Fruit fly (Drosophila melanogaster) whole organism, embryonic: Measurements from ENCODE around the gene Obp28a.

ENCODE experiments used
- B-H2 ChIP-seq: fragments of 200-800 bp; sonication (Bioruptor generic); optimal IDR thresholded peaks from 2 replicates; lab custom pipeline; 2018; ENCODE audit warnings: missing biosample characterization, mild to moderate bottlenecking, missing genetic modification characterization
- Bteb2 ChIP-seq: fragments of 200-800 bp; sonication (Bioruptor generic); optimal IDR thresholded peaks from 2 replicates; lab custom pipeline; 2016; ENCODE audit warnings: missing biosample characterization, missing genetic modification characterization
- CG12219 ChIP-seq: fragments of 200-800 bp; sonication (Bioruptor generic); optimal IDR thresholded peaks from 3 replicates; lab custom pipeline; 2018; ENCODE audit warnings: missing biosample characterization, mild to moderate bottlenecking, missing genetic modification characterization
- CG12744 ChIP-seq: fragments of 200-800 bp; sonication (Bioruptor generic); optimal IDR thresholded peaks from 2 replicates; lab custom pipeline; 2016; ENCODE audit warnings: missing biosample characterization, missing genetic modification characterization
- CG13287 ChIP-seq: fragments of 200-800 bp; sonication (Bioruptor generic); IDR thresholded peaks from 2 replicates; pipeline ENCODE4 v1.3.6; 2022; ENCODE audit warnings: missing biosample characterization, missing genetic modification characterization; ENCODE audit not compliant: partially characterized antibody
- CG13424 ChIP-seq: fragments of 200-800 bp; sonication (Bioruptor generic); optimal IDR thresholded peaks from 2 replicates; lab custom pipeline; 2019; ENCODE audit warnings: missing biosample characterization, mild to moderate bottlenecking, missing genetic modification characterization, moderate library complexity
- CG15601 ChIP-seq: fragments of 200-800 bp; sonication (Bioruptor generic); optimal IDR thresholded peaks from 3 replicates; lab custom pipeline; 2019; ENCODE audit warnings: missing biosample characterization, mild to moderate bottlenecking, missing genetic modification characterization, moderate library complexity
- CG15696 ChIP-seq: fragments of 200-800 bp; sonication (Bioruptor generic); optimal IDR thresholded peaks from 2 replicates; lab custom pipeline; 2019; ENCODE audit warnings: missing biosample characterization, mild to moderate bottlenecking, missing genetic modification characterization, moderate library complexity
- CG2199 ChIP-seq: fragments of 200-800 bp; sonication (Bioruptor generic); IDR thresholded peaks from 3 replicates; pipeline ENCODE4 v1.3.6; 2022; ENCODE audit warnings: missing biosample characterization, missing genetic modification characterization
- CG3407 ChIP-seq: fragments of 200-800 bp; sonication (Bioruptor generic); optimal IDR thresholded peaks from 2 replicates; lab custom pipeline; 2018; ENCODE audit warnings: missing biosample characterization, mild to moderate bottlenecking, missing genetic modification characterization
- CG6654 ChIP-seq: fragments of 200-800 bp; sonication (Bioruptor generic); optimal IDR thresholded peaks from 2 replicates; lab custom pipeline; 2017; ENCODE audit warnings: missing biosample characterization, mild to moderate bottlenecking, missing genetic modification characterization
- CG6813 ChIP-seq: fragments of 200-800 bp; sonication (Bioruptor generic); optimal IDR thresholded peaks from 2 replicates; lab custom pipeline; 2017; ENCODE audit warnings: missing biosample characterization, missing genetic modification characterization, mild to moderate bottlenecking, moderate library complexity, missing genetic modification reagents
- CG7786 ChIP-seq: fragments of 200-800 bp; sonication (Bioruptor generic); optimal IDR thresholded peaks from 2 replicates; lab custom pipeline; 2016; ENCODE audit warnings: missing biosample characterization, missing genetic modification characterization
- CG7839 ChIP-seq: fragments of 200-800 bp; sonication (Bioruptor generic); optimal IDR thresholded peaks from 3 replicates; lab custom pipeline; 2018; ENCODE audit warnings: missing biosample characterization, mild to moderate bottlenecking, missing genetic modification characterization, moderate library complexity
- CG8290 ChIP-seq, 3 experiments: fragments of 200-800 bp; sonication (Bioruptor generic); optimal IDR thresholded peaks; 2 replicates each; lab custom pipeline; 2016 to 2019; ENCODE audit warnings: missing biosample characterization in 3 of 3, missing genetic modification characterization in 3 of 3, mild to moderate bottlenecking in 2 of 3, moderate library complexity in 1 of 3
- CG9215 ChIP-seq: fragments of 200-800 bp; sonication (Bioruptor generic); IDR thresholded peaks from 2 replicates; pipeline ENCODE4 v1.3.6; 2022; ENCODE audit warnings: missing biosample characterization, missing genetic modification characterization
- CG9876 ChIP-seq: fragments of 200-800 bp; sonication (Bioruptor generic); optimal IDR thresholded peaks from 2 replicates; lab custom pipeline; 2016; ENCODE audit warnings: missing biosample characterization, missing genetic modification characterization
- CkIIα-i1 ChIP-seq: fragments of 200-800 bp; sonication (Bioruptor generic); IDR thresholded peaks from 2 replicates; pipeline ENCODE4 v1.3.6; 2022; ENCODE audit warnings: missing biosample characterization, missing genetic modification characterization
- E2f2 ChIP-seq: fragments of 200-800 bp; sonication (Bioruptor generic); IDR thresholded peaks from 2 replicates; pipeline ENCODE4 v1.3.6; 2022; ENCODE audit warnings: missing biosample characterization, missing genetic modification characterization
- Ets97D ChIP-seq: fragments of 200-800 bp; sonication (Bioruptor generic); optimal IDR thresholded peaks from 3 replicates; lab custom pipeline; 2016; ENCODE audit warnings: missing biosample characterization, missing genetic modification characterization
- Gug ChIP-seq: fragments of 200-800 bp; sonication (Bioruptor generic); IDR thresholded peaks from 4 replicates; pipeline ENCODE4 v1.3.6; 2022; ENCODE audit warnings: missing biosample characterization, missing genetic modification characterization
- HLH3B ChIP-seq: fragments of 200-800 bp; sonication (Bioruptor generic); IDR thresholded peaks from 2 replicates; pipeline ENCODE4 v1.3.6; 2022; ENCODE audit warnings: missing biosample characterization, missing genetic modification characterization
- HmgZ ChIP-seq: fragments of 200-800 bp; sonication (Bioruptor generic); optimal IDR thresholded peaks from 2 replicates; lab custom pipeline; 2018; ENCODE audit warnings: missing biosample characterization, mild to moderate bottlenecking, missing genetic modification characterization
- Max ChIP-seq: fragments of 200-800 bp; sonication (Bioruptor generic); optimal IDR thresholded peaks from 2 replicates; lab custom pipeline; 2016; ENCODE audit warnings: missing biosample characterization, mild to moderate bottlenecking, missing genetic modification characterization
- Neu2 ChIP-seq: fragments of 200-800 bp; sonication (Bioruptor generic); optimal IDR thresholded peaks from 3 replicates; lab custom pipeline; 2016; ENCODE audit warnings: missing biosample characterization, missing genetic modification characterization, borderline replicate concordance
- Poxn ChIP-seq: fragments of 200-800 bp; sonication (Bioruptor generic); IDR thresholded peaks from 2 replicates; pipeline ENCODE4 v1.3.6; 2022; ENCODE audit warnings: missing biosample characterization, missing genetic modification characterization
- Side ChIP-seq: fragments of 200-800 bp; sonication (Bioruptor generic); optimal IDR thresholded peaks from 2 replicates; lab custom pipeline; 2016; ENCODE audit warnings: missing biosample characterization, missing genetic modification characterization
- Xbp1 ChIP-seq: fragments of 200-800 bp; sonication (Bioruptor generic); optimal IDR thresholded peaks from 3 replicates; lab custom pipeline; 2016; ENCODE audit warnings: missing biosample characterization, mild to moderate bottlenecking, missing genetic modification characterization
- ac ChIP-seq: fragments of 200-800 bp; sonication (Bioruptor generic); optimal IDR thresholded peaks from 3 replicates; lab custom pipeline; 2017; ENCODE audit warnings: missing biosample characterization, mild to moderate bottlenecking, missing genetic modification characterization
- ase ChIP-seq: fragments of 200-800 bp; sonication (Bioruptor generic); IDR thresholded peaks from 3 replicates; pipeline ENCODE4 v1.3.6; 2022; ENCODE audit warnings: missing biosample characterization, missing genetic modification characterization
- br ChIP-seq: fragments of >200 bp; optimal IDR thresholded peaks from 2 replicates; lab custom pipeline; 2017
- cato ChIP-seq: fragments of 200-800 bp; sonication (Bioruptor generic); optimal IDR thresholded peaks from 2 replicates; lab custom pipeline; 2016; ENCODE audit warnings: missing biosample characterization, missing genetic modification characterization, borderline replicate concordance
- caup ChIP-seq: fragments of 200-800 bp; sonication (Bioruptor generic); optimal IDR thresholded peaks from 3 replicates; lab custom pipeline; 2017; ENCODE audit warnings: missing biosample characterization, mild to moderate bottlenecking, missing genetic modification characterization, moderate library complexity; ENCODE audit not compliant: severe bottlenecking
- dpn ChIP-seq, 2 experiments: fragments of 200-800 bp; sonication (Bioruptor generic); optimal IDR thresholded peaks; 3 replicates each; lab custom pipeline; 2016; ENCODE audit warnings: missing biosample characterization in 2 of 2, missing genetic modification characterization in 2 of 2
- emc ChIP-seq: fragments of 200-800 bp; sonication (Bioruptor generic); optimal IDR thresholded peaks from 2 replicates; lab custom pipeline; 2016; ENCODE audit warnings: missing biosample characterization, missing genetic modification characterization
- ewg ChIP-seq: fragments of 200-800 bp; sonication (Bioruptor generic); optimal IDR thresholded peaks from 3 replicates; lab custom pipeline; 2017; ENCODE audit warnings: mild to moderate bottlenecking, missing biosample characterization, missing genetic modification reagents, missing genetic modification characterization
- eyg ChIP-seq: fragments of 200-800 bp; sonication (Bioruptor generic); optimal IDR thresholded peaks from 3 replicates; lab custom pipeline; 2016; ENCODE audit warnings: missing biosample characterization, missing genetic modification characterization
- fd64A ChIP-seq: fragments of 200-800 bp; sonication (Bioruptor generic); optimal IDR thresholded peaks from 3 replicates; lab custom pipeline; 2018; ENCODE audit warnings: missing biosample characterization, mild to moderate bottlenecking, missing genetic modification characterization
- fru ChIP-seq: fragments of >200 bp; optimal IDR thresholded peaks from 2 replicates; lab custom pipeline; 2017
- lmd ChIP-seq: fragments of 200-800 bp; sonication (Bioruptor generic); IDR thresholded peaks from 2 replicates; pipeline ENCODE4 v1.3.6; 2022; ENCODE audit warnings: missing biosample characterization, missing genetic modification characterization
- lola ChIP-seq, 3 experiments: fragments of >200 bp in 2 of 3; fragments of 200-800 bp in 1 of 3; sonication (Bioruptor generic) in 1 of 3; optimal IDR thresholded peaks; 2 replicates each; lab custom pipeline; 2017 to 2019; ENCODE audit warnings: missing biosample characterization in 3 of 3, missing genetic modification characterization in 3 of 3, mild to moderate bottlenecking in 1 of 3, moderate library complexity in 1 of 3
- mld ChIP-seq: fragments of 200-800 bp; sonication (Bioruptor generic); IDR thresholded peaks from 3 replicates; pipeline ENCODE4 v1.3.6; 2022; ENCODE audit warnings: missing biosample characterization, missing genetic modification characterization; ENCODE audit not compliant: partially characterized antibody
- prd ChIP-seq, 3 experiments: fragments of >200 bp in 2 of 3; fragments of 200-800 bp in 1 of 3; sonication (Bioruptor generic) in 1 of 3; optimal IDR thresholded peaks in 2 of 3; IDR thresholded peaks in 1 of 3; 2 replicates in 2 of 3; 3 replicates in 1 of 3; pipeline versions ENCODE4 v1.3.6 to Lab custom; 2017 to 2022; ENCODE audit warnings: missing biosample characterization in 1 of 3, missing genetic modification characterization in 1 of 3
- pzg ChIP-seq: fragments of 200-800 bp; sonication (Bioruptor generic); optimal IDR thresholded peaks from 3 replicates; lab custom pipeline; 2018; ENCODE audit warnings: missing biosample characterization, mild to moderate bottlenecking, missing genetic modification characterization, moderate library complexity
- sima ChIP-seq: fragments of 200-800 bp; sonication (Bioruptor generic); optimal IDR thresholded peaks from 2 replicates; lab custom pipeline; 2016; ENCODE audit warnings: missing biosample characterization, missing genetic modification characterization
- sqz ChIP-seq: fragments of 200-800 bp; sonication (Bioruptor generic); optimal IDR thresholded peaks from 3 replicates; lab custom pipeline; 2018; ENCODE audit warnings: missing biosample characterization, mild to moderate bottlenecking, missing genetic modification characterization
- stwl ChIP-seq: fragments of 200-800 bp; sonication (Bioruptor generic); optimal IDR thresholded peaks from 3 replicates; lab custom pipeline; 2018; ENCODE audit warnings: missing biosample characterization, mild to moderate bottlenecking, missing genetic modification characterization, moderate library complexity
- toy ChIP-seq: fragments of 200-800 bp; sonication (Bioruptor generic); IDR thresholded peaks from 2 replicates; pipeline ENCODE4 v1.3.6; 2022; ENCODE audit warnings: missing biosample characterization, missing genetic modification characterization
- vnd ChIP-seq: fragments of 200-800 bp; sonication (Bioruptor generic); IDR thresholded peaks from 3 replicates; pipeline ENCODE4 v1.3.6; 2022; ENCODE audit warnings: missing biosample characterization, missing genetic modification characterization; ENCODE audit not compliant: partially characterized antibody
- zen2 ChIP-seq: fragments of 200-800 bp; sonication (Bioruptor generic); IDR thresholded peaks from 3 replicates; pipeline ENCODE4 v1.3.6; 2022; ENCODE audit warnings: missing biosample characterization, missing genetic modification characterization; ENCODE audit not compliant: partially characterized antibody

Gene Obp28a

dm6 chr2L:7534024-7534423 lies 36.9 kb upstream of the Obp28a start (continued):
- TF ChIP-seq CG7786 (GFP tag; lab: Kevin White, UChicago) (no peak), CG15696 (no peak), eyg (no peak), ewg (GFP tag; lab: Kevin White, UChicago) (no peak), sima (GFP tag; lab: Kevin White, UChicago) (no peak), sqz (no peak), CG7839 (tag; lab: Kevin White, UChicago) (no peak), CkIIα-i1 (GFP tag; lab: Robert Waterston, UW) (no peak), toy (GFP tag; lab: Robert Waterston, UW) (no peak), CG3407 (GFP tag; lab: Kevin White, UChicago) (no peak), CG6654 (GFP tag; lab: Kevin White, UChicago) (peak; percentile 96), E2f2 (GFP tag; lab: Robert Waterston, UW) (peak; percentile 10; the same call in 1 of the 2 replicates), caup (no peak), br (lab: Kevin White, UChicago) (no peak), CG12219 (GFP tag; lab: Kevin White, UChicago) (no peak), Neu2 (GFP tag; lab: Kevin White, UChicago) (no peak), ac (GFP tag; lab: Kevin White, UChicago) (no peak), Side (GFP tag; lab: Kevin White, UChicago) (no peak), CG6813 (GFP tag; lab: Kevin White, UChicago) (no peak), mld (GFP tag; lab: Robert Waterston, UW) (no peak), prd (optimal IDR thresholded peaks at IDR 0.05; lab: Kevin White, UChicago) (no peak), prd (GFP tag; IDR thresholded peaks at IDR 0.05; lab: Robert Waterston, UW) (0 out of 3 replicates have a peak, but pooled peaks have one; percentile 23), stwl (tag; lab: Kevin White, UChicago) (peak; percentile 3), lola (GFP tag; optimal IDR thresholded peaks at IDR 0.05; lab: Kevin White, UChicago) (no peak), CG9876 (no peak), CG8290 (GFP tag; optimal IDR thresholded peaks at IDR 0.05; lab: Kevin White, UChicago) (no peak), CG8290 (tag; optimal IDR thresholded peaks at IDR 0.05; lab: Kevin White, UChicago) (peak in 1 of 2 experiments; percentile 9), Xbp1 (GFP tag; lab: Kevin White, UChicago) (peak; percentile 14), Gug (no peak), CG12744 (no peak), pzg (GFP tag; lab: Kevin White, UChicago) (no peak), CG15601 (tag; lab: Kevin White, UChicago) (no peak), HmgZ (no peak), Max (GFP tag; lab: Kevin White, UChicago) (no peak), emc (GFP tag; lab: Kevin White, UChicago) (no peak), CG9215 (GFP tag; lab: Robert Waterston, UW) (no peak), lmd (GFP tag; lab: Robert Waterston, UW) (no peak), B-H2 (GFP tag; lab: Kevin White, UChicago) (no peak), CG2199 (GFP tag; lab: Robert Waterston, UW) (0 out of 3 replicates have a peak, but pooled peaks have one; percentile 57), Bteb2 (GFP tag; lab: Kevin White, UChicago) (no peak), fru (lab: Kevin White, UChicago) (no peak), Poxn (GFP tag; lab: Robert Waterston, UW) (no peak), dpn (GFP tag; optimal IDR thresholded peaks at IDR 0.05; lab: Kevin White, UChicago) (no peak), zen2 (GFP tag; lab: Robert Waterston, UW) (no peak), fd64A (no peak), vnd (0 out of 3 replicates have a peak, but pooled peaks have one; percentile 18), CG13287 (GFP tag; lab: Robert Waterston, UW) (no peak), CG13424 (tag; lab: Kevin White, UChicago) (no peak), ase (no peak), cato (no peak), Ets97D (GFP tag; lab: Kevin White, UChicago) (no peak), HLH3B (GFP tag; lab: Robert Waterston, UW) (no peak)
